Worm (Caenorhabditis elegans) whole organism, mixed stage, embryonic: ENCODE measurements around the gene T09F3.2.
"Not testable (repeated sequence)": the region's sequence is repeated elsewhere in the genome, so short reads cannot be mapped to it uniquely, and the experiment has no call there.

Experiments used
- bed-3 ChIP-seq: fragments of 200-800 bp; sonication (Bioruptor generic); optimal IDR thresholded peaks from 3 replicates; lab custom pipeline; 2018; ENCODE audit warnings: mild to moderate bottlenecking, missing genetic modification characterization, moderate library complexity, missing compliant biosample characterization
- ceh-39 ChIP-seq: fragments of 150-350 bp; optimal IDR thresholded peaks from 2 replicates; lab custom pipeline; 2014; ENCODE audit warnings: missing biosample characterization, missing genetic modification characterization
- ceh-43 ChIP-seq: fragments of 200-800 bp; sonication (Bioruptor generic); optimal IDR thresholded peaks from 2 replicates; lab custom pipeline; 2018; ENCODE audit warnings: mild to moderate bottlenecking, missing genetic modification characterization, moderate library complexity, missing compliant biosample characterization
- ceh-83 ChIP-seq: fragments of 200-800 bp; sonication (Bioruptor generic); optimal IDR thresholded peaks from 2 replicates; lab custom pipeline; 2018; ENCODE audit warnings: mild to moderate bottlenecking, missing genetic modification characterization, missing compliant biosample characterization
- cnd-1 ChIP-seq: fragments of 200-800 bp; sonication (Bioruptor generic); optimal IDR thresholded peaks from 2 replicates; lab custom pipeline; 2018; ENCODE audit warnings: mild to moderate bottlenecking, missing genetic modification characterization, missing compliant biosample characterization
- drap-1 ChIP-seq: fragments of 200-800 bp; sonication (Bioruptor generic); optimal IDR thresholded peaks from 3 replicates; lab custom pipeline; 2018; ENCODE audit warnings: mild to moderate bottlenecking, missing genetic modification characterization, missing compliant biosample characterization
- elt-1 ChIP-seq: sonication (generic microtip); optimal IDR thresholded peaks from 2 replicates; lab custom pipeline; 2017; ENCODE audit warnings: missing genetic modification characterization, mild to moderate bottlenecking, missing compliant biosample characterization, antibody characterized with exemption, moderate library complexity, borderline replicate concordance; ENCODE audit not compliant: insufficient read depth
- elt-3 ChIP-seq: fragments of 150-350 bp; optimal IDR thresholded peaks from 2 replicates; lab custom pipeline; 2014; ENCODE audit warnings: missing biosample characterization, missing genetic modification characterization
- flh-1 ChIP-seq: fragments of 200-800 bp; sonication (Bioruptor generic); optimal IDR thresholded peaks from 2 replicates; lab custom pipeline; 2018; ENCODE audit warnings: mild to moderate bottlenecking, missing genetic modification characterization, moderate library complexity, missing compliant biosample characterization
- hlh-1 ChIP-seq: fragments of 150-350 bp; optimal IDR thresholded peaks from 2 replicates; lab custom pipeline; 2014; ENCODE audit warnings: missing biosample characterization, missing genetic modification reagents, missing genetic modification characterization
- lin-13 ChIP-seq: fragments of 150-350 bp; optimal IDR thresholded peaks from 2 replicates; lab custom pipeline; 2014; ENCODE audit warnings: missing biosample characterization, missing genetic modification characterization
- mls-2 ChIP-seq: sonication (generic microtip); optimal IDR thresholded peaks from 2 replicates; lab custom pipeline; 2016; ENCODE audit warnings: mild to moderate bottlenecking, missing genetic modification characterization, moderate library complexity, missing compliant biosample characterization
- nhr-237 ChIP-seq: fragments of 150-350 bp; optimal IDR thresholded peaks from 2 replicates; lab custom pipeline; 2014; ENCODE audit warnings: missing biosample characterization, missing genetic modification characterization
- nhr-28 ChIP-seq: fragments of 150-350 bp; optimal IDR thresholded peaks from 2 replicates; lab custom pipeline; 2014; ENCODE audit warnings: missing biosample characterization, missing genetic modification characterization
- nhr-76 ChIP-seq: sonication (generic microtip); optimal IDR thresholded peaks from 2 replicates; lab custom pipeline; 2017; ENCODE audit warnings: missing biosample characterization, missing genetic modification characterization
- pha-4 ChIP-seq: fragments of 150-350 bp; optimal IDR thresholded peaks from 2 replicates; lab custom pipeline; 2018; ENCODE audit warnings: missing biosample characterization, missing genetic modification reagents, missing genetic modification characterization
- tbx-8 ChIP-seq: fragments of 200-800 bp; sonication (Bioruptor generic); optimal IDR thresholded peaks from 2 replicates; lab custom pipeline; 2018; ENCODE audit warnings: mild to moderate bottlenecking, missing genetic modification characterization, moderate library complexity, missing compliant biosample characterization
- unc-62 ChIP-seq: fragments of 150-350 bp; optimal IDR thresholded peaks from 2 replicates; lab custom pipeline; 2014; ENCODE audit warnings: missing biosample characterization, missing genetic modification reagents, missing genetic modification characterization
- ztf-11 ChIP-seq: fragments of 150-350 bp; optimal IDR thresholded peaks from 2 replicates; lab custom pipeline; 2014; ENCODE audit warnings: missing biosample characterization, missing genetic modification characterization

Gene T09F3.2

DNA sequence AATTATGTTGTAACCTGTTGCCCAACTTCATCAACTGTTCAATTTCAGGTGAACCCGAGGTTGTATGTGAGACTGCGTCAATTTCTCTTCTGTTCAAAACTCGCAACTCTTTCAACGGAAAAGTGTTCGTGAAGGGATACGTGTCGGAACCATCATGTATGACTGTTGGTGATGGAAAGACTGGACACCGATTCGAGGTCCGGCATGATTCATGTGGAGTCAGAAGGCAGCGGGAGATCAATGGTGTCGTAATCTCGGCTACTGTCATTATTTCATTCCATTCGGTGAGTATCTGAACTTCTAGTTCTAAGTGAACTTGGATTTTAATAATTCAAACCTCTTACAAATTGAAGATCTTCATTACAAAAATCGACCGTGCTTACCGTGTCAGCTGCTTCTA is 46.9 kb downstream of the T09F3.2 start:
- TF ChIP-seq flh-1 (GFP tag; lab: Kevin White, UChicago) (no peak), nhr-76 (no peak), nhr-28 (tag; lab: Kevin White, UChicago) (no peak), elt-1 (tag; lab: Kevin White, UChicago) (no peak), ceh-43 (no peak), elt-3 (tag; lab: Kevin White, UChicago) (no peak), unc-62 (no peak), mls-2 (tag; lab: Kevin White, UChicago) (no peak), hlh-1 (tag; lab: Kevin White, UChicago) (no peak), ceh-83 (GFP tag; lab: Kevin White, UChicago) (no peak), lin-13 (tag; lab: Kevin White, UChicago) (no peak), cnd-1 (tag; lab: Kevin White, UChicago) (no peak), bed-3 (GFP tag; lab: Kevin White, UChicago) (no peak), ceh-39 (tag; lab: Kevin White, UChicago) (no peak), nhr-237 (tag; lab: Kevin White, UChicago) (no peak), ztf-11 (tag; lab: Kevin White, UChicago) (no peak)
- TF ChIP-seq, all 35 proteins: peak for 0

DNA sequence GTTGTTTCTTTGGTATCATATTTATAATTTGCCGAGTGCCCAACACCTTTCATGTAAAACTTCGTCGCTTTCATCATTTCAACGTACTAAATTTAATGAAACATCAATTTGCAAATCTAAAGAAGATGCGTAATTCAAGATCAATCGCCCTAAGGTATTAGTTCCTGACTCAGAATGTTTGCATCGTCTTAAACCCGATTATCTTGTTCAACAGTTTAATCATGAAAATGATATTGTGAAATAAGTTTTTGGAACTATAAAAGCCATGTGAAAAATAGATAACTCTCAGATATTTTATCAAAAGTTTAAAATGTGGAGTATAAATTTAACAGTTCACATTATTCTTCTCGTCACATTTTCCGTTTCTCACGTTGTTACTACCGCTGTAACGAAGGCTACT is 49.0 kb downstream of the T09F3.2 start, which contains the start of gene E04D5.4:
TSS of gene E04D5.4 (plus strand) at position 301 of the 400 bp plus-strand sequence.
- no peak for TF ChIP-seq cnd-1 (tag; lab: Kevin White, UChicago)
- no peak for TF ChIP-seq tbx-8 (GFP tag; lab: Kevin White, UChicago)
- no peak for TF ChIP-seq nhr-237 (tag; lab: Kevin White, UChicago)
- no peak for TF ChIP-seq pha-4 (tag; lab: Kevin White, UChicago)
- no peak for TF ChIP-seq drap-1 (GFP tag; lab: Kevin White, UChicago)

- not testable (repeated sequence) for TF ChIP-seq hlh-1 (tag; lab: Kevin White, UChicago); lin-13 (tag; lab: Kevin White, UChicago); ceh-83 (GFP tag; lab: Kevin White, UChicago)
Observed at ce11 chrII:10442846-10443245, 51.9 kb downstream of the T09F3.2 start, which contains the start of gene ZK673.1. Gene ZK673.1 (plus strand): TSS chrII:10443146.
